Worm (Caenorhabditis elegans) whole organism, L4/young adult: Measurements from ENCODE around the gene fbxb-58.

Experiments
- W03F9.2 ChIP-seq: fragments of 150-350 bp; optimal IDR thresholded peaks from 2 replicates; lab custom pipeline; 2014; ENCODE audit warnings: missing biosample characterization, missing genetic modification characterization
- dao-5 ChIP-seq: sonication (generic microtip); optimal IDR thresholded peaks from 2 replicates; lab custom pipeline; 2016; ENCODE audit warnings: missing genotype, missing genetic modification characterization, moderate library complexity, missing compliant biosample characterization
- him-1 ChIP-seq: sonication (generic microtip); optimal IDR thresholded peaks from 2 replicates; lab custom pipeline; 2016; ENCODE audit warnings: missing genotype, missing genetic modification reagents, missing genetic modification characterization, missing compliant biosample characterization

The fbxb-58 gene

DNA sequence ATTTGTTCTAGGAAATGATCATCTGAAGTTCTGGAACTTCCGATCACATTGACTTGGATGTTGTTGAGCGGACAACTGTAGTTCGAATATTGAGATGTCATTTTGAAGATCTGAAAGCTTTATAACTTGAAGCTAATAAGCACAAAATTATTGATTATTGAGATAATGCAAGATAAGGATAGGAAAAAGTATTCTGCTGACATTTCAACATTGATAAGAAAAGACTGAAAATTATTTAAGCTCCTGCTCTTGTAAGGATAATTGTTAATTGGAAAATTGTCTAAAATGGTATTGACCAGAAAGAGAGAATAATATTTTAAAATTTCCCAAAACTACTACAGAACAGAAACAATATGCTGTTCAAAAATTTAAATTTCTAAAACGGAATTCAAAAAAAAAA, 46.1 kb downstream of the fbxb-58 start, which contains the start of gene tbx-31:
tbx-31 (minus strand) TSS at position 101 of the 400 bp plus-strand sequence.
- no peak for TF ChIP-seq dao-5 (tag; lab: Kevin White, UChicago)
- no peak for TF ChIP-seq W03F9.2
- TF ChIP-seq him-1 (tag; lab: Kevin White, UChicago): no peak

ce11 chrX:1675879-1676278, 47.9 kb downstream of the fbxb-58 start:
- TF ChIP-seq W03F9.2 (no peak), dao-5 (tag; lab: Kevin White, UChicago) (no peak)

- no peak for TF ChIP-seq him-1 (tag; lab: Kevin White, UChicago)
- TF ChIP-seq dao-5 (tag; lab: Kevin White, UChicago): no peak
- TF ChIP-seq W03F9.2: no peak
These were observed 50.1 kb downstream of the fbxb-58 start, which contains the start of gene fbxa-170 for ce11 chrX:1678021-1678420. fbxa-170 (minus strand) TSS chrX:1678121.
